Worm (Caenorhabditis elegans): Measurements from ENCODE around the gene col-83.

- TF ChIP-seq lin-13 (tag; optimal IDR thresholded peaks at IDR 0.05) (no peak), unc-62 (GFP tag; optimal IDR thresholded peaks at IDR 0.05) (no peak), unc-39 (tag; optimal IDR thresholded peaks at IDR 0.05) (no peak), ceh-83 (GFP tag; optimal IDR thresholded peaks at IDR 0.05) (no peak), sem-2 (GFP tag; optimal IDR thresholded peaks at IDR 0.05) (no peak), elt-1 (tag; optimal IDR thresholded peaks at IDR 0.05; ENCODE audit: borderline replicate concordance, insufficient read depth) (no peak), nhr-2 (tag; optimal IDR thresholded peaks at IDR 0.05) (no peak), nhr-12 (tag; optimal IDR thresholded peaks at IDR 0.05) (no peak), ceh-43 (GFP tag; optimal IDR thresholded peaks at IDR 0.05) (no peak)
Measured at ce11 chrII:11027777-11028176, 18.0 kb downstream of the col-83 start.

All from whole organism, mixed stage, embryonic.